Worm (Caenorhabditis elegans): ENCODE measurements around the gene afmd-2.

- TF ChIP-seq unc-62 (GFP tag; optimal IDR thresholded peaks at IDR 0.05): no peak
- TF ChIP-seq ets-4 (GFP tag; optimal IDR thresholded peaks at IDR 0.05): no peak
- TF ChIP-seq snpc-4 (GFP tag; optimal IDR thresholded peaks at IDR 0.05): peak; percentile 69
- TF ChIP-seq snpc-4 (tag; optimal IDR thresholded peaks at IDR 0.05): peak in 3 of 4 experiments; percentile 79 to 87 (median 87)
- TF ChIP-seq akir-1 (GFP tag; optimal IDR thresholded peaks at IDR 0.05): no peak
- no peak for TF ChIP-seq die-1 (tag; optimal IDR thresholded peaks at IDR 0.05)
- no peak for TF ChIP-seq F49E8.2 (tag; optimal IDR thresholded peaks at IDR 0.05; ENCODE audit: insufficient read depth)
- peak; percentile 64 for TF ChIP-seq D2030.7 (GFP tag; IDR thresholded peaks at IDR 0.05)
- no peak for TF ChIP-seq lir-1 (GFP tag; conservative IDR thresholded peaks at IDR 0.05)
- TF ChIP-seq mes-4 (tag; optimal IDR thresholded peaks at IDR 0.05): no peak
These were observed 29.9 kb downstream of the afmd-2 start for ce11 chrIV:13538901-13539300.

All from whole organism, young adult.